Fruit fly (Drosophila melanogaster): ENCODE measurements around the gene CkIalpha.

The CkIalpha gene

DNA sequence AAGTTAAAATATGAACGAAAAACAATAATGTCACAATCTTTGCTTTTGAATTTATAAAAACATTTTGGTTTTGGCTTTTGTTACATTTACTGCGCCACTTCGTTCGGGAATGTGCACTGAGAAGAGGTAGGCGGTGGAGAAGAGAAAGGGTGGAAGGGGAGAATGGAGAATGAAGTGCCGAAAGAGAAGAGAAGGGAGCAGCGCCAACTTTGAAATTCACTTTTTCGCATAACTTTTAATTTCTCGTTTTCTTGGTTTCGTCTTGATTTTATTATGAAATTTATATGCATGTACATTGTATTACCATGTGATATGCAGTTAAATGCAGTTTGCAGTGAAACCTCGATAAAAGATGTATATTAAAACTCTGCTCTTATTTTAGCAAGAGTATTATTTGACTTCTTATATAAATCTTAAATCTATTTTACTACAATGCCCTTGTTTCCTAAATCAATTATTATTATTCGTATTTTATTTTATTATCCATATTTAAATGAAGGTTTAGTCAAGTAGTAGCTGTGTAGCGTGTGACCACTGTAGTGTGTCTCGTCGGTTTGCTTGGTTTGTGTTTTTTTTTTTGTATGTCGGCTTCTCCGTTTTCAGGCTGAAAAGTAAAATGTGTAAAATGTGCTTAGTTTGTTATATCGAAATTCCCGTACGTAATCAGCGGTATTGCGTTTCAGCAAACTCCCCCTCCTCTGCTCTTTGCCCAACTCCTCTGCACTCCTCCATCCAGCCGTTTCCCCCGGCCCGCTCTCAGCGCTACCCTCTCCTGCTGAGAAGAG is 9.4 kb downstream of the CkIalpha start (continued):
- TF ChIP-seq slp2 (GFP tag; optimal IDR thresholded peaks at IDR 0.05) (no peak), Antp (GFP tag; optimal IDR thresholded peaks at IDR 0.05) (no peak), cwo (GFP tag; optimal IDR thresholded peaks at IDR 0.05) (no peak), nerfin-1 (tag; optimal IDR thresholded peaks at IDR 0.05) (no peak), CG34376 (GFP tag; optimal IDR thresholded peaks at IDR 0.05) (no peak), CG33557 (GFP tag; optimal IDR thresholded peaks at IDR 0.05) (peak; percentile 15), fd64A (GFP tag; optimal IDR thresholded peaks at IDR 0.05) (no peak), prd (optimal IDR thresholded peaks at IDR 0.05) (no peak), prd (GFP tag; IDR thresholded peaks at IDR 0.05) (peak; percentile 26; the same call in 1 of the 3 replicates), Ssrp (tag; optimal IDR thresholded peaks at IDR 0.05) (peak; percentile 25), Drgx (GFP tag; IDR thresholded peaks at IDR 0.05) (peak; percentile 62), tgo (GFP tag; IDR thresholded peaks at IDR 0.05) (no peak), wor (GFP tag; IDR thresholded peaks at IDR 0.05) (no peak), lola (GFP tag; optimal IDR thresholded peaks at IDR 0.05) (peak in 1 of 3 experiments; percentile 13), CG10267 (tag; optimal IDR thresholded peaks at IDR 0.05) (peak; percentile 18), CG15696 (tag; optimal IDR thresholded peaks at IDR 0.05) (peak; percentile 45), CG2678 (tag; optimal IDR thresholded peaks at IDR 0.05) (peak; percentile 31), amos (GFP tag; IDR thresholded peaks at IDR 0.05; ENCODE audit: partially characterized antibody) (no peak), Oli (tag; optimal IDR thresholded peaks at IDR 0.05) (peak; percentile 13), dmrt99B (tag; optimal IDR thresholded peaks at IDR 0.05) (peak; percentile 30), grau (tag; optimal IDR thresholded peaks at IDR 0.05) (peak; percentile 91), Lpt (GFP tag; optimal IDR thresholded peaks at IDR 0.05) (no peak), org-1 (GFP tag; optimal IDR thresholded peaks at IDR 0.05) (no peak), h (optimal IDR thresholded peaks at IDR 0.05) (no peak), disco-r (GFP tag; optimal IDR thresholded peaks at IDR 0.05) (no peak)

DNA sequence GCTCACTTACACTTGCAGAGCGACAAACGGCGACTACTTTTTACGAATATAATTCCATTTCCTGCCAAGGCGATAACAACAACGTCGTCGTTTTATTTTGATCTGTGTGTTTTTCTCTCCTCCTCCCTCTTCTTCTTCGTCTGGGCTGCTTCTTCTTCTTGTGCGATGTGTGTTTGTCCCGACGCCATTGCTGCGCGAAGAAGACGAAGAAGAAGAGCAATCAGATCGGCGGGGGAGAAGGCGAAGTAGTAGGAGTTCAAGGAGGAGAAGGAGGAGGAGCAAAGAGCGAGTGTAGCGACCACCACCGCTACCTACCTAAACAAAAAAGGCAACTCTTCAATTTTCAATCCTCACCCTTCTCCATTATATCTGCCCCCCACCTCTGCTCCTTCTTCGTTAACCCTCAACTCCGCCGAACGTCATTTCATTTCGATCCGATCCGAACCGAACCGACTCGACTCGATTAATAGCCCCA is 10.1 kb downstream of the CkIalpha start:
- TF ChIP-seq nom (GFP tag; optimal IDR thresholded peaks at IDR 0.05) (peak; percentile 78), Med (GFP tag) (peak; percentile 74), lmd (GFP tag; IDR thresholded peaks at IDR 0.05) (no peak), Hmr (GFP tag; optimal IDR thresholded peaks at IDR 0.05) (no peak), Opbp (GFP tag; IDR thresholded peaks at IDR 0.05; ENCODE audit: partially characterized antibody) (0 out of 3 replicates have a peak, but pooled peaks have one; percentile 17), CG10543 (GFP tag; optimal IDR thresholded peaks at IDR 0.05) (peak; percentile 2), ci (GFP tag; IDR thresholded peaks at IDR 0.05) (no peak), pros (GFP tag; optimal IDR thresholded peaks at IDR 0.05) (peak; percentile 98), CG3995 (GFP tag; optimal IDR thresholded peaks at IDR 0.05) (no peak), gcm2 (GFP tag; optimal IDR thresholded peaks at IDR 0.05) (no peak), cad (GFP tag; optimal IDR thresholded peaks at IDR 0.05) (no peak), phol (tag; optimal IDR thresholded peaks at IDR 0.05) (peak; percentile 35), CG2199 (GFP tag; IDR thresholded peaks at IDR 0.05) (peak; percentile 39; the same call in 1 of the 3 replicates), CG8924 (tag; optimal IDR thresholded peaks at IDR 0.05) (peak; percentile 18), hbn (GFP tag; IDR thresholded peaks at IDR 0.05; ENCODE audit: partially characterized antibody) (no peak), YL-1 (GFP tag; optimal IDR thresholded peaks at IDR 0.05) (no peak), Dip3 (GFP tag; optimal IDR thresholded peaks at IDR 0.05) (no peak), crol (GFP tag; IDR thresholded peaks at IDR 0.05) (peak; percentile 79), chinmo (GFP tag; IDR thresholded peaks at IDR 0.05; ENCODE audit: partially characterized antibody) (0 out of 4 replicates have a peak, but pooled peaks have one; percentile 41), da (GFP tag; optimal IDR thresholded peaks at IDR 0.05) (no peak), H2.0 (GFP tag; IDR thresholded peaks at IDR 0.05) (no peak), CG15479 (GFP tag; optimal IDR thresholded peaks at IDR 0.05) (peak; percentile 93), CG4360 (GFP tag; IDR thresholded peaks at IDR 0.05) (peak; percentile 87), tna (GFP tag; IDR thresholded peaks at IDR 0.05; ENCODE audit: partially characterized antibody) (no peak), zf30C (GFP tag; optimal IDR thresholded peaks at IDR 0.05) (peak; percentile 31)

Data from whole organism, embryonic.